Fruit fly (Drosophila melanogaster) whole organism, embryonic: ENCODE results near the gene Nup358.

Source experiments
- ATbp ChIP-seq: fragments of 200-800 bp; sonication (Bioruptor generic); optimal IDR thresholded peaks from 2 replicates; lab custom pipeline; 2017; ENCODE audit warnings: missing biosample characterization, mild to moderate bottlenecking, missing genetic modification characterization, missing genetic modification reagents
- BEAF-32 ChIP-seq: fragments of 200-800 bp; sonication (Bioruptor generic); optimal IDR thresholded peaks from 3 replicates; lab custom pipeline; 2017; ENCODE audit warnings: missing biosample characterization, missing genetic modification characterization, mild to moderate bottlenecking, moderate library complexity, missing genetic modification reagents
- C15 ChIP-seq: fragments of 200-800 bp; sonication (Bioruptor generic); IDR thresholded peaks from 3 replicates; pipeline ENCODE4 v1.3.6; 2022; ENCODE audit warnings: missing biosample characterization, missing genetic modification characterization
- CG10147 ChIP-seq: fragments of 200-800 bp; sonication (Bioruptor generic); optimal IDR thresholded peaks from 2 replicates; lab custom pipeline; 2019; ENCODE audit warnings: missing biosample characterization, mild to moderate bottlenecking, missing genetic modification characterization, moderate library complexity
- CG12391 ChIP-seq: fragments of 200-800 bp; sonication (Bioruptor generic); optimal IDR thresholded peaks from 3 replicates; lab custom pipeline; 2018; ENCODE audit warnings: missing biosample characterization, mild to moderate bottlenecking, missing genetic modification characterization, moderate library complexity
- CG13624 ChIP-seq: fragments of 200-800 bp; sonication (Bioruptor generic); optimal IDR thresholded peaks from 2 replicates; lab custom pipeline; 2016; ENCODE audit warnings: missing biosample characterization, missing genetic modification characterization
- CG14860 ChIP-seq: fragments of 200-800 bp; sonication (Bioruptor generic); IDR thresholded peaks from 3 replicates; pipeline ENCODE4 v1.3.6; 2022; ENCODE audit warnings: missing biosample characterization, missing genetic modification characterization; ENCODE audit not compliant: partially characterized antibody
- CG17186 ChIP-seq: fragments of 200-800 bp; sonication (Bioruptor generic); optimal IDR thresholded peaks from 3 replicates; lab custom pipeline; 2017; ENCODE audit warnings: missing biosample characterization, missing genetic modification reagents, missing genetic modification characterization
- CG17612 ChIP-seq: fragments of 200-800 bp; sonication (Bioruptor generic); IDR thresholded peaks from 2 replicates; pipeline ENCODE4 v1.3.6; 2022; ENCODE audit warnings: missing biosample characterization, missing genetic modification characterization
- CG18476 ChIP-seq: fragments of 200-800 bp; sonication (Bioruptor generic); optimal IDR thresholded peaks from 2 replicates; lab custom pipeline; 2016; ENCODE audit warnings: missing biosample characterization, mild to moderate bottlenecking, missing genetic modification characterization
- CG2712 ChIP-seq: fragments of 200-800 bp; optimal IDR thresholded peaks from 3 replicates; lab custom pipeline; 2019; ENCODE audit warnings: missing biosample characterization, mild to moderate bottlenecking, missing genetic modification characterization, moderate library complexity
- CG3281 ChIP-seq: fragments of 200-800 bp; sonication (Bioruptor generic); optimal IDR thresholded peaks from 3 replicates; lab custom pipeline; 2017; ENCODE audit warnings: missing biosample characterization, mild to moderate bottlenecking, missing genetic modification characterization
- CG34224 ChIP-seq: fragments of 200-800 bp; sonication (Bioruptor generic); IDR thresholded peaks from 3 replicates; pipeline ENCODE4 v1.3.6; 2022; ENCODE audit warnings: missing biosample characterization, missing genetic modification characterization; ENCODE audit not compliant: partially characterized antibody
- CG3995 ChIP-seq: fragments of 200-800 bp; sonication (Bioruptor generic); optimal IDR thresholded peaks from 3 replicates; lab custom pipeline; 2016; ENCODE audit warnings: missing biosample characterization, missing genetic modification characterization
- CG43689 ChIP-seq: fragments of 200-800 bp; sonication (Bioruptor generic); IDR thresholded peaks from 2 replicates; pipeline ENCODE4 v1.3.6; 2022; ENCODE audit warnings: missing biosample characterization, missing genetic modification characterization
- CG4854 ChIP-seq: fragments of 200-800 bp; sonication (Bioruptor generic); optimal IDR thresholded peaks from 2 replicates; lab custom pipeline; 2016; ENCODE audit warnings: missing biosample characterization, missing genetic modification characterization, inconsistent platforms
- CG8944 ChIP-seq: fragments of 200-800 bp; sonication (Bioruptor generic); optimal IDR thresholded peaks from 3 replicates; lab custom pipeline; 2016; ENCODE audit warnings: missing biosample characterization, missing genetic modification characterization
- CG9609 ChIP-seq: fragments of 200-800 bp; sonication (Bioruptor generic); optimal IDR thresholded peaks from 3 replicates; lab custom pipeline; 2016; ENCODE audit warnings: missing biosample characterization, missing genetic modification characterization
- CG9797 ChIP-seq: fragments of 200-800 bp; sonication (Bioruptor generic); optimal IDR thresholded peaks from 3 replicates; lab custom pipeline; 2018; ENCODE audit warnings: missing biosample characterization, mild to moderate bottlenecking, missing genetic modification characterization
- CG9876 ChIP-seq: fragments of 200-800 bp; sonication (Bioruptor generic); optimal IDR thresholded peaks from 2 replicates; lab custom pipeline; 2016; ENCODE audit warnings: missing biosample characterization, missing genetic modification characterization
- Dll ChIP-seq: fragments of 200-800 bp; sonication (Bioruptor generic); IDR thresholded peaks from 4 replicates; pipeline ENCODE4 v1.3.6; 2022; ENCODE audit warnings: missing biosample characterization, missing genetic modification characterization; ENCODE audit not compliant: partially characterized antibody
- E2f1 ChIP-seq: fragments of 200-800 bp; sonication (Bioruptor generic); IDR thresholded peaks from 2 replicates; pipeline ENCODE4 v1.3.6; 2022; ENCODE audit warnings: missing biosample characterization, missing genetic modification characterization
- Hmx ChIP-seq: fragments of 200-800 bp; sonication (Bioruptor generic); optimal IDR thresholded peaks from 2 replicates; lab custom pipeline; 2016; ENCODE audit warnings: missing biosample characterization, missing genetic modification characterization
- Lim3 ChIP-seq: fragments of 200-800 bp; sonication (Bioruptor generic); IDR thresholded peaks from 2 replicates; pipeline ENCODE4 v1.3.6; 2022; ENCODE audit warnings: missing biosample characterization, missing genetic modification characterization
- MTF-1 ChIP-seq: fragments of 200-800 bp; sonication (Bioruptor generic); optimal IDR thresholded peaks from 2 replicates; lab custom pipeline; 2018; ENCODE audit warnings: missing biosample characterization, mild to moderate bottlenecking, missing genetic modification characterization, borderline replicate concordance
- Mad ChIP-seq: fragments of 200-800 bp; sonication (Bioruptor generic); optimal IDR thresholded peaks from 2 replicates; lab custom pipeline; 2016; ENCODE audit warnings: missing biosample characterization, missing genetic modification characterization
- Nf-YC ChIP-seq: fragments of 200-800 bp; optimal IDR thresholded peaks from 3 replicates; lab custom pipeline; 2019; ENCODE audit warnings: missing biosample characterization, mild to moderate bottlenecking, missing genetic modification characterization, moderate library complexity
- Sox100B ChIP-seq: fragments of 200-800 bp; sonication (Bioruptor generic); optimal IDR thresholded peaks from 3 replicates; lab custom pipeline; 2018; ENCODE audit warnings: missing biosample characterization, mild to moderate bottlenecking, missing genetic modification characterization
- TFAM ChIP-seq: fragments of 200-800 bp; sonication (Bioruptor generic); optimal IDR thresholded peaks from 2 replicates; lab custom pipeline; 2017; ENCODE audit warnings: missing biosample characterization, missing genetic modification characterization, inconsistent platforms
- bcd ChIP-seq: fragments of 200-800 bp; sonication (Bioruptor generic); optimal IDR thresholded peaks from 2 replicates; lab custom pipeline; 2017; ENCODE audit warnings: missing biosample characterization, mild to moderate bottlenecking, missing genetic modification characterization
- caup ChIP-seq: fragments of 200-800 bp; sonication (Bioruptor generic); optimal IDR thresholded peaks from 3 replicates; lab custom pipeline; 2017; ENCODE audit warnings: missing biosample characterization, mild to moderate bottlenecking, missing genetic modification characterization, moderate library complexity; ENCODE audit not compliant: severe bottlenecking
- cg ChIP-seq: fragments of 200-800 bp; sonication (Bioruptor generic); optimal IDR thresholded peaks from 3 replicates; lab custom pipeline; 2019; ENCODE audit warnings: missing biosample characterization, mild to moderate bottlenecking, missing genetic modification characterization, moderate library complexity
- esg ChIP-seq: fragments of 200-800 bp; sonication (Bioruptor generic); conservative IDR thresholded peaks from 2 replicates; pipeline ENCODE4 v1.3.6; 2022; ENCODE audit warnings: missing biosample characterization, missing genetic modification characterization
- eyg ChIP-seq: fragments of 200-800 bp; sonication (Bioruptor generic); optimal IDR thresholded peaks from 3 replicates; lab custom pipeline; 2016; ENCODE audit warnings: missing biosample characterization, missing genetic modification characterization
- jumu ChIP-seq: fragments of 200-800 bp; sonication (Bioruptor generic); optimal IDR thresholded peaks from 3 replicates; lab custom pipeline; 2016; ENCODE audit warnings: missing biosample characterization, missing genetic modification characterization
- lab ChIP-seq: fragments of 200-800 bp; sonication (Bioruptor generic); optimal IDR thresholded peaks from 3 replicates; lab custom pipeline; 2017; ENCODE audit warnings: missing biosample characterization, missing genetic modification characterization, mild to moderate bottlenecking, moderate library complexity, missing genetic modification reagents
- org-1 ChIP-seq: fragments of 200-800 bp; sonication (Bioruptor generic); optimal IDR thresholded peaks from 2 replicates; lab custom pipeline; 2017; ENCODE audit warnings: missing biosample characterization, missing genetic modification characterization
- pnt ChIP-seq: fragments of 200-800 bp; sonication (Bioruptor generic); optimal IDR thresholded peaks from 3 replicates; lab custom pipeline; 2016; ENCODE audit warnings: missing biosample characterization, missing genetic modification characterization
- sima ChIP-seq: fragments of 200-800 bp; sonication (Bioruptor generic); optimal IDR thresholded peaks from 2 replicates; lab custom pipeline; 2016; ENCODE audit warnings: missing biosample characterization, missing genetic modification characterization
- sr ChIP-seq: fragments of 200-800 bp; sonication (Bioruptor generic); IDR thresholded peaks from 3 replicates; pipeline ENCODE4 v1.3.6; 2022; ENCODE audit warnings: missing biosample characterization, missing genetic modification characterization
- sug ChIP-seq: fragments of 200-800 bp; optimal IDR thresholded peaks from 2 replicates; lab custom pipeline; 2019; ENCODE audit warnings: missing biosample characterization, mild to moderate bottlenecking, missing genetic modification characterization, moderate library complexity
- tgo ChIP-seq: fragments of 200-800 bp; sonication (Bioruptor generic); IDR thresholded peaks from 3 replicates; pipeline ENCODE4 v1.3.6; 2022; ENCODE audit warnings: missing biosample characterization, missing genetic modification characterization
- toy ChIP-seq: fragments of 200-800 bp; sonication (Bioruptor generic); IDR thresholded peaks from 2 replicates; pipeline ENCODE4 v1.3.6; 2022; ENCODE audit warnings: missing biosample characterization, missing genetic modification characterization
- zf30C ChIP-seq: fragments of 200-800 bp; sonication (Bioruptor generic); optimal IDR thresholded peaks from 3 replicates; lab custom pipeline; 2018; ENCODE audit warnings: missing biosample characterization, mild to moderate bottlenecking, missing genetic modification characterization
- zfh1 ChIP-seq: fragments of 200-800 bp; sonication (Bioruptor generic); IDR thresholded peaks from 3 replicates; pipeline ENCODE4 v1.3.6; 2022; ENCODE audit warnings: missing biosample characterization, missing genetic modification characterization

The Nup358 gene

dm6 chr3R:25247379-25247869 lies 1.7 kb upstream of the Nup358 start, which contains the start of the genes RpS27 and Nup37 (continued):
- TF ChIP-seq sima (GFP tag; lab: Kevin White, UChicago) (peak; percentile 97), CG3281 (GFP tag; lab: Kevin White, UChicago) (peak; percentile 99), Sox100B (GFP tag; lab: Kevin White, UChicago) (peak; percentile 97), zfh1 (GFP tag; lab: Robert Waterston, UW) (peak; percentile 98), caup (peak; percentile 100), tgo (peak; percentile 95), sr (GFP tag; lab: Robert Waterston, UW) (peak; percentile 98), CG9797 (peak; percentile 96), Hmx (GFP tag; lab: Kevin White, UChicago) (peak; percentile 86), BEAF-32 (peak; percentile 67), CG3995 (GFP tag; lab: Kevin White, UChicago) (peak; percentile 89), pnt (peak; percentile 91), Lim3 (GFP tag; lab: Robert Waterston, UW) (peak; percentile 68; the same call in 1 of the 2 replicates), CG17186 (GFP tag; lab: Kevin White, UChicago) (peak; percentile 96), CG18476 (GFP tag; lab: Kevin White, UChicago) (peak; percentile 93), esg (GFP tag; lab: Robert Waterston, UW) (peak; percentile 84), Mad (GFP tag; lab: Kevin White, UChicago) (peak; percentile 99), CG13624 (GFP tag; lab: Kevin White, UChicago) (peak; percentile 99), CG9609 (GFP tag; lab: Kevin White, UChicago) (peak; percentile 99), CG43689 (GFP tag; lab: Robert Waterston, UW) (peak; percentile 95), Dll (no peak), CG9876 (peak; percentile 99), cg (GFP tag; lab: Kevin White, UChicago) (no peak), CG2712 (tag; lab: Kevin White, UChicago) (peak; percentile 94), zf30C (peak; percentile 61), jumu (peak; percentile 96), CG8944 (GFP tag; lab: Kevin White, UChicago) (peak; percentile 98), org-1 (GFP tag; lab: Kevin White, UChicago) (peak; percentile 97), lab (GFP tag; lab: Kevin White, UChicago) (peak; percentile 99), CG14860 (GFP tag; lab: Robert Waterston, UW) (no peak), Nf-YC (tag; lab: Kevin White, UChicago) (peak; percentile 88), bcd (GFP tag; lab: Kevin White, UChicago) (peak; percentile 100), CG34224 (GFP tag; lab: Robert Waterston, UW) (no peak), TFAM (GFP tag; lab: Kevin White, UChicago) (peak; percentile 93), sug (tag; lab: Kevin White, UChicago) (peak; percentile 97), ATbp (GFP tag; lab: Kevin White, UChicago) (peak; percentile 97), CG12391 (peak; percentile 97), MTF-1 (GFP tag; lab: Kevin White, UChicago) (peak; percentile 99), E2f1 (GFP tag; lab: Robert Waterston, UW) (peak; percentile 94), eyg (peak; percentile 99), CG17612 (peak; percentile 93), CG4854 (GFP tag; lab: Kevin White, UChicago) (peak; percentile 98), toy (GFP tag; lab: Robert Waterston, UW) (peak; percentile 95), C15 (GFP tag; lab: Robert Waterston, UW) (peak; percentile 93), CG10147 (GFP tag; lab: Kevin White, UChicago) (peak; percentile 95)
